Worm (Caenorhabditis elegans) whole organism, young adult: ENCODE data around the gene srw-60.

ENCODE experiments used
- C06A6.2 ChIP-seq: fragments of 200-800 bp; sonication (Bioruptor generic); conservative IDR thresholded peaks from 2 replicates; pipeline ENCODE4 v1.3.6; 2022; ENCODE audit warnings: missing genetic modification characterization, missing compliant biosample characterization
- Y53G8AR.9 ChIP-seq: fragments of 200-800 bp; sonication (Bioruptor generic); conservative IDR thresholded peaks from 2 replicates; pipeline ENCODE4 v1.3.6; 2022; ENCODE audit warnings: missing genetic modification reagents, missing genetic modification characterization, missing compliant biosample characterization
- let-526 ChIP-seq: fragments of 200-800 bp; sonication (Bioruptor generic); IDR thresholded peaks from 2 replicates; pipeline ENCODE4 v1.3.6; 2022; ENCODE audit warnings: missing genetic modification reagents, missing genetic modification characterization, missing compliant biosample characterization
- pha-4 ChIP-seq: fragments of 150-350 bp; sonication (generic microtip); optimal IDR thresholded peaks from 2 replicates; lab custom pipeline; 2014; ENCODE audit warnings: missing biosample characterization, missing genetic modification reagents, missing genetic modification characterization
- snpc-1.3 ChIP-seq: sonication (generic microtip); optimal IDR thresholded peaks from 2 replicates; lab custom pipeline; 2017; ENCODE audit warnings: missing genetic modification characterization, mild to moderate bottlenecking, missing compliant biosample characterization, antibody characterized with exemption, moderate library complexity, missing genotype, missing genetic modification reagents; ENCODE audit not compliant: insufficient read depth
- somi-1 ChIP-seq: fragments of 200-800 bp; sonication (Bioruptor generic); optimal IDR thresholded peaks from 2 replicates; lab custom pipeline; 2018; ENCODE audit warnings: mild to moderate bottlenecking, missing genetic modification characterization, missing compliant biosample characterization
- unc-62 ChIP-seq: fragments of 150-350 bp; optimal IDR thresholded peaks from 2 replicates; lab custom pipeline; 2014; ENCODE audit warnings: missing biosample characterization, missing genetic modification reagents, missing genetic modification characterization
- ztf-18 ChIP-seq: sonication (generic microtip); optimal IDR thresholded peaks from 2 replicates; lab custom pipeline; 2016; ENCODE audit warnings: missing genotype, mild to moderate bottlenecking, missing genetic modification characterization, missing compliant biosample characterization
- ztf-22 ChIP-seq: fragments of 200-800 bp; sonication (Bioruptor generic); optimal IDR thresholded peaks from 2 replicates; lab custom pipeline; 2018; ENCODE audit warnings: mild to moderate bottlenecking, missing genetic modification characterization, moderate library complexity, missing compliant biosample characterization

- no peak for TF ChIP-seq ztf-18
- no peak for TF ChIP-seq unc-62 (GFP tag; lab: Kevin White, UChicago)
- TF ChIP-seq ztf-22: no peak
- TF ChIP-seq somi-1 (GFP tag; lab: Kevin White, UChicago): no peak
- TF ChIP-seq pha-4 (tag; lab: Kevin White, UChicago): no peak
- no peak for TF ChIP-seq Y53G8AR.9 (GFP tag; lab: Robert Waterston, UW)
- no peak for TF ChIP-seq C06A6.2 (GFP tag; lab: Robert Waterston, UW)
- TF ChIP-seq snpc-1.3 (tag; lab: Kevin White, UChicago): no peak
- no peak for TF ChIP-seq let-526 (GFP tag; lab: Robert Waterston, UW)
These were observed 26.0 kb downstream of the srw-60 start for ce11 chrII:2984383-2984782.
